Fruit fly (Drosophila melanogaster) whole organism, embryonic: ENCODE measurements around the gene CG14805.

Experiments used
- Aef1 ChIP-seq: fragments of 200-800 bp; sonication (Bioruptor generic); IDR thresholded peaks from 3 replicates; pipeline ENCODE4 v1.3.6; 2022; ENCODE audit warnings: missing biosample characterization, missing genetic modification characterization
- Atf6 ChIP-seq: fragments of 200-800 bp; sonication (Bioruptor generic); IDR thresholded peaks from 2 replicates; pipeline ENCODE4 v1.3.6; 2022; ENCODE audit warnings: missing biosample characterization, missing genetic modification characterization
- Bgb ChIP-seq: fragments of 200-800 bp; sonication (Bioruptor generic); IDR thresholded peaks from 2 replicates; pipeline ENCODE4 v1.3.6; 2022; ENCODE audit warnings: missing biosample characterization, missing genetic modification characterization; ENCODE audit not compliant: partially characterized antibody
- CG10654 ChIP-seq: fragments of 200-800 bp; sonication (Bioruptor generic); optimal IDR thresholded peaks from 2 replicates; lab custom pipeline; 2016; ENCODE audit warnings: missing biosample characterization, missing genetic modification characterization
- CG12769 ChIP-seq: fragments of 200-800 bp; sonication (Bioruptor generic); optimal IDR thresholded peaks from 2 replicates; lab custom pipeline; 2019; ENCODE audit warnings: missing biosample characterization, mild to moderate bottlenecking, missing genetic modification characterization, moderate library complexity
- CG14667 ChIP-seq: fragments of 200-800 bp; sonication (Bioruptor generic); IDR thresholded peaks from 2 replicates; pipeline ENCODE4 v1.3.6; 2022; ENCODE audit warnings: missing biosample characterization, missing genetic modification characterization
- CG17186 ChIP-seq: fragments of 200-800 bp; sonication (Bioruptor generic); optimal IDR thresholded peaks from 3 replicates; lab custom pipeline; 2017; ENCODE audit warnings: missing biosample characterization, missing genetic modification reagents, missing genetic modification characterization
- CG17802 ChIP-seq: fragments of 200-800 bp; sonication (Bioruptor generic); optimal IDR thresholded peaks from 2 replicates; lab custom pipeline; 2018; ENCODE audit warnings: missing biosample characterization, mild to moderate bottlenecking, missing genetic modification characterization, moderate library complexity
- CG18599 ChIP-seq: fragments of 200-800 bp; sonication (Bioruptor generic); optimal IDR thresholded peaks from 3 replicates; lab custom pipeline; 2017; ENCODE audit warnings: missing biosample characterization, missing genetic modification characterization, mild to moderate bottlenecking, moderate library complexity, missing genetic modification reagents
- CG2712 ChIP-seq: fragments of 200-800 bp; optimal IDR thresholded peaks from 3 replicates; lab custom pipeline; 2019; ENCODE audit warnings: missing biosample characterization, mild to moderate bottlenecking, missing genetic modification characterization, moderate library complexity
- CG2889 ChIP-seq: fragments of 200-800 bp; sonication (Bioruptor generic); IDR thresholded peaks from 3 replicates; pipeline ENCODE4 v1.3.6; 2022; ENCODE audit warnings: missing biosample characterization, missing genetic modification characterization
- CG31365 ChIP-seq: fragments of 200-800 bp; sonication (Bioruptor generic); optimal IDR thresholded peaks from 2 replicates; lab custom pipeline; 2018; ENCODE audit warnings: missing biosample characterization, mild to moderate bottlenecking, missing genetic modification characterization
- CG3281 ChIP-seq: fragments of 200-800 bp; sonication (Bioruptor generic); optimal IDR thresholded peaks from 3 replicates; lab custom pipeline; 2017; ENCODE audit warnings: missing biosample characterization, mild to moderate bottlenecking, missing genetic modification characterization
- CG33213 ChIP-seq: fragments of 200-800 bp; sonication (Bioruptor generic); optimal IDR thresholded peaks from 3 replicates; lab custom pipeline; 2016; ENCODE audit warnings: missing biosample characterization, missing genetic modification characterization
- CG3995 ChIP-seq: fragments of 200-800 bp; sonication (Bioruptor generic); optimal IDR thresholded peaks from 3 replicates; lab custom pipeline; 2016; ENCODE audit warnings: missing biosample characterization, missing genetic modification characterization
- CG4854 ChIP-seq: fragments of 200-800 bp; sonication (Bioruptor generic); optimal IDR thresholded peaks from 2 replicates; lab custom pipeline; 2016; ENCODE audit warnings: missing biosample characterization, missing genetic modification characterization, inconsistent platforms
- CG5180 ChIP-seq: fragments of 200-800 bp; sonication (Bioruptor generic); optimal IDR thresholded peaks from 3 replicates; lab custom pipeline; 2017; ENCODE audit warnings: missing biosample characterization, missing genetic modification characterization, mild to moderate bottlenecking, moderate library complexity, missing genetic modification reagents
- CG5245 ChIP-seq: fragments of 200-800 bp; sonication (Bioruptor generic); optimal IDR thresholded peaks from 3 replicates; lab custom pipeline; 2016; ENCODE audit warnings: missing biosample characterization, missing genetic modification characterization
- CG5953 ChIP-seq: fragments of 200-800 bp; sonication (Bioruptor generic); IDR thresholded peaks from 2 replicates; pipeline ENCODE4 v1.3.6; 2022; ENCODE audit warnings: missing biosample characterization, missing genetic modification characterization
- CG7357 ChIP-seq: fragments of 200-800 bp; sonication (Bioruptor generic); IDR thresholded peaks from 3 replicates; pipeline ENCODE4 v1.3.6; 2022; ENCODE audit warnings: missing biosample characterization, missing genetic modification characterization
- CG8089 ChIP-seq: fragments of 200-800 bp; sonication (Bioruptor generic); optimal IDR thresholded peaks from 3 replicates; lab custom pipeline; 2016; ENCODE audit warnings: missing biosample characterization, missing genetic modification characterization
- Dad ChIP-seq: fragments of 200-800 bp; sonication (Bioruptor generic); optimal IDR thresholded peaks from 3 replicates; lab custom pipeline; 2016; ENCODE audit warnings: missing biosample characterization, missing genetic modification characterization
- Deaf1 ChIP-seq: fragments of 200-800 bp; optimal IDR thresholded peaks from 3 replicates; lab custom pipeline; 2019; ENCODE audit warnings: missing biosample characterization, mild to moderate bottlenecking, missing genetic modification characterization, moderate library complexity
- GATAe ChIP-seq: fragments of 200-800 bp; sonication (Bioruptor generic); conservative IDR thresholded peaks from 2 replicates; pipeline ENCODE4 v1.3.6; 2022; ENCODE audit warnings: missing biosample characterization, missing genetic modification characterization
- Hand ChIP-seq: fragments of 200-800 bp; sonication (Bioruptor generic); optimal IDR thresholded peaks from 2 replicates; lab custom pipeline; 2017; ENCODE audit warnings: mild to moderate bottlenecking, missing biosample characterization, missing genetic modification reagents, missing genetic modification characterization
- Hmr ChIP-seq: fragments of 200-800 bp; sonication (Bioruptor generic); optimal IDR thresholded peaks from 3 replicates; lab custom pipeline; 2017; ENCODE audit warnings: mild to moderate bottlenecking, missing biosample characterization, missing genetic modification reagents, missing genetic modification characterization
- Hsf ChIP-seq: fragments of 200-800 bp; sonication (Bioruptor generic); optimal IDR thresholded peaks from 3 replicates; lab custom pipeline; 2016; ENCODE audit warnings: missing biosample characterization, missing genetic modification characterization
- Lim3 ChIP-seq: fragments of 200-800 bp; sonication (Bioruptor generic); IDR thresholded peaks from 2 replicates; pipeline ENCODE4 v1.3.6; 2022; ENCODE audit warnings: missing biosample characterization, missing genetic modification characterization
- Mes4 ChIP-seq: fragments of 200-800 bp; sonication (Bioruptor generic); optimal IDR thresholded peaks from 2 replicates; lab custom pipeline; 2016; ENCODE audit warnings: missing biosample characterization, missing genetic modification characterization
- NFAT ChIP-seq: fragments of 200-800 bp; sonication (Bioruptor generic); IDR thresholded peaks from 2 replicates; pipeline ENCODE4 v1.3.6; 2022; ENCODE audit warnings: missing biosample characterization, missing genetic modification characterization
- al ChIP-seq: fragments of 200-800 bp; sonication (Bioruptor generic); IDR thresholded peaks from 2 replicates; pipeline ENCODE4 v1.3.6; 2022; ENCODE audit warnings: missing biosample characterization, missing genetic modification characterization
- ash1 ChIP-seq: fragments of 200-800 bp; sonication (Bioruptor generic); optimal IDR thresholded peaks from 2 replicates; lab custom pipeline; 2018; ENCODE audit warnings: missing biosample characterization, mild to moderate bottlenecking, missing genetic modification characterization
- bowl ChIP-seq: fragments of 200-800 bp; sonication (Bioruptor generic); IDR thresholded peaks from 2 replicates; pipeline ENCODE4 v1.3.6; 2022; ENCODE audit warnings: missing biosample characterization, missing genetic modification characterization
- cad ChIP-seq: fragments of >200 bp; optimal IDR thresholded peaks from 2 replicates; lab custom pipeline; 2017; ENCODE audit warnings: missing biosample characterization, missing genetic modification characterization
- cg ChIP-seq: fragments of 200-800 bp; sonication (Bioruptor generic); optimal IDR thresholded peaks from 3 replicates; lab custom pipeline; 2019; ENCODE audit warnings: missing biosample characterization, mild to moderate bottlenecking, missing genetic modification characterization, moderate library complexity
- corto ChIP-seq: fragments of 200-800 bp; sonication (Bioruptor generic); optimal IDR thresholded peaks from 2 replicates; lab custom pipeline; 2016; ENCODE audit warnings: missing biosample characterization, mild to moderate bottlenecking, missing genetic modification characterization, moderate library complexity
- dmrt11E ChIP-seq: fragments of 200-800 bp; sonication (Bioruptor generic); optimal IDR thresholded peaks from 3 replicates; lab custom pipeline; 2018; ENCODE audit warnings: missing biosample characterization, mild to moderate bottlenecking, missing genetic modification characterization, moderate library complexity
- eyg ChIP-seq: fragments of 200-800 bp; sonication (Bioruptor generic); optimal IDR thresholded peaks from 3 replicates; lab custom pipeline; 2016; ENCODE audit warnings: missing biosample characterization, missing genetic modification characterization
- gcm2 ChIP-seq: fragments of 200-800 bp; sonication (Bioruptor generic); optimal IDR thresholded peaks from 2 replicates; lab custom pipeline; 2016; ENCODE audit warnings: missing biosample characterization, missing genetic modification characterization
- gem ChIP-seq: fragments of 200-800 bp; sonication (Bioruptor generic); optimal IDR thresholded peaks from 2 replicates; lab custom pipeline; 2019; ENCODE audit warnings: missing biosample characterization, mild to moderate bottlenecking, missing genetic modification characterization, moderate library complexity
- ham ChIP-seq: fragments of 200-800 bp; sonication (Bioruptor generic); IDR thresholded peaks from 2 replicates; pipeline ENCODE4 v1.3.6; 2022; ENCODE audit warnings: missing biosample characterization, missing genetic modification characterization
- oc ChIP-seq: fragments of 200-800 bp; sonication (Bioruptor generic); optimal IDR thresholded peaks from 2 replicates; lab custom pipeline; 2018; ENCODE audit warnings: missing biosample characterization, mild to moderate bottlenecking, missing genetic modification characterization, moderate library complexity
- pfk ChIP-seq: fragments of 200-800 bp; sonication (Bioruptor generic); optimal IDR thresholded peaks from 2 replicates; lab custom pipeline; 2018; ENCODE audit warnings: missing biosample characterization, mild to moderate bottlenecking, missing genetic modification characterization, moderate library complexity
- row ChIP-seq: fragments of 200-800 bp; sonication (Bioruptor generic); IDR thresholded peaks from 3 replicates; pipeline ENCODE4 v1.3.6; 2022; ENCODE audit warnings: missing biosample characterization, missing genetic modification characterization
- sim ChIP-seq: fragments of 200-800 bp; sonication (Bioruptor generic); IDR thresholded peaks from 2 replicates; pipeline ENCODE4 v1.3.6; 2022; ENCODE audit warnings: missing biosample characterization, missing genetic modification characterization
- sisA ChIP-seq: fragments of 200-800 bp; sonication (Bioruptor generic); IDR thresholded peaks from 2 replicates; pipeline ENCODE4 v1.3.6; 2022; ENCODE audit warnings: missing biosample characterization, missing genetic modification characterization
- sna ChIP-seq: fragments of 200-800 bp; sonication (Bioruptor generic); IDR thresholded peaks from 2 replicates; pipeline ENCODE4 v1.3.6; 2022; ENCODE audit warnings: missing biosample characterization, missing genetic modification characterization; ENCODE audit not compliant: partially characterized antibody
- sqz ChIP-seq: fragments of 200-800 bp; sonication (Bioruptor generic); optimal IDR thresholded peaks from 3 replicates; lab custom pipeline; 2018; ENCODE audit warnings: missing biosample characterization, mild to moderate bottlenecking, missing genetic modification characterization
- sug ChIP-seq: fragments of 200-800 bp; optimal IDR thresholded peaks from 2 replicates; lab custom pipeline; 2019; ENCODE audit warnings: missing biosample characterization, mild to moderate bottlenecking, missing genetic modification characterization, moderate library complexity
- toy ChIP-seq: fragments of 200-800 bp; sonication (Bioruptor generic); IDR thresholded peaks from 2 replicates; pipeline ENCODE4 v1.3.6; 2022; ENCODE audit warnings: missing biosample characterization, missing genetic modification characterization
- wdn ChIP-seq: fragments of 200-800 bp; sonication (Bioruptor generic); IDR thresholded peaks from 2 replicates; pipeline ENCODE4 v1.3.6; 2022; ENCODE audit warnings: missing biosample characterization, missing genetic modification characterization

CG14805 gene

dm6 chrX:1907727-1908264 lies 30.7 kb downstream of the CG14805 start, which contains the start of gene mip130 (continued):
- TF ChIP-seq sim (GFP tag; lab: Robert Waterston, UW) (no peak), CG14667 (GFP tag; lab: Robert Waterston, UW) (no peak), eyg (GFP tag; lab: Kevin White, UChicago) (no peak), bowl (GFP tag; lab: Robert Waterston, UW) (no peak), pfk (GFP tag; lab: Kevin White, UChicago) (no peak), CG5953 (GFP tag; lab: Robert Waterston, UW) (no peak), toy (GFP tag; lab: Robert Waterston, UW) (no peak), ham (GFP tag; lab: Robert Waterston, UW) (no peak), CG5180 (no peak), CG4854 (no peak), gem (no peak), sisA (GFP tag; lab: Robert Waterston, UW) (peak; percentile 55), cg (GFP tag; lab: Kevin White, UChicago) (no peak), Hmr (GFP tag; lab: Kevin White, UChicago) (peak; percentile 63), Aef1 (peak; percentile 52; the same call in 2 of the 3 replicates), CG31365 (no peak), Mes4 (GFP tag; lab: Kevin White, UChicago) (no peak), Hand (GFP tag; lab: Kevin White, UChicago) (no peak), CG17186 (GFP tag; lab: Kevin White, UChicago) (peak; percentile 7), CG2712 (tag; lab: Kevin White, UChicago) (peak; percentile 56), wdn (no peak), Atf6 (GFP tag; lab: Robert Waterston, UW) (peak; percentile 66), GATAe (GFP tag; lab: Robert Waterston, UW) (no peak), Deaf1 (tag; lab: Kevin White, UChicago) (peak; percentile 15), Dad (GFP tag; lab: Kevin White, UChicago) (no peak), dmrt11E (tag; lab: Kevin White, UChicago) (peak; percentile 34), sqz (GFP tag; lab: Kevin White, UChicago) (peak; percentile 88), CG33213 (GFP tag; lab: Kevin White, UChicago) (no peak), CG7357 (no peak), CG5245 (GFP tag; lab: Kevin White, UChicago) (no peak), sna (GFP tag; lab: Robert Waterston, UW) (peak; percentile 77), cad (GFP tag; lab: Kevin White, UChicago) (no peak), CG2889 (GFP tag; lab: Robert Waterston, UW) (no peak), CG18599 (GFP tag; lab: Kevin White, UChicago) (peak; percentile 54), CG10654 (GFP tag; lab: Kevin White, UChicago) (peak; percentile 9), CG3281 (GFP tag; lab: Kevin White, UChicago) (peak; percentile 41), CG17802 (tag; lab: Kevin White, UChicago) (no peak), Bgb (peak; percentile 68), ash1 (GFP tag; lab: Kevin White, UChicago) (no peak), sug (peak; percentile 49), gcm2 (GFP tag; lab: Kevin White, UChicago) (no peak), row (GFP tag; lab: Robert Waterston, UW) (peak; percentile 92), Lim3 (GFP tag; lab: Robert Waterston, UW) (no peak), al (GFP tag; lab: Robert Waterston, UW) (0 out of 2 replicates have a peak, but pooled peaks have one; percentile 34), CG3995 (GFP tag; lab: Kevin White, UChicago) (peak; percentile 98), NFAT (peak; percentile 32; the same call in 1 of the 2 replicates), CG12769 (tag; lab: Kevin White, UChicago) (no peak), CG8089 (GFP tag; lab: Kevin White, UChicago) (no peak), Hsf (GFP tag; lab: Kevin White, UChicago) (peak; percentile 9), oc (tag; lab: Kevin White, UChicago) (no peak), corto (no peak)
